Worm (Caenorhabditis elegans) whole organism, mixed stage, embryonic: ENCODE measurements around the gene exc-13.

Experiments
- bed-3 ChIP-seq: fragments of 200-800 bp; sonication (Bioruptor generic); optimal IDR thresholded peaks from 3 replicates; lab custom pipeline; 2018; ENCODE audit warnings: mild to moderate bottlenecking, missing genetic modification characterization, moderate library complexity, missing compliant biosample characterization
- blmp-1 ChIP-seq: fragments of 150-350 bp; optimal IDR thresholded peaks from 2 replicates; lab custom pipeline; 2014; ENCODE audit warnings: missing biosample characterization, missing genetic modification characterization
- ceh-39 ChIP-seq: fragments of 150-350 bp; optimal IDR thresholded peaks from 2 replicates; lab custom pipeline; 2014; ENCODE audit warnings: missing biosample characterization, missing genetic modification characterization
- ceh-43 ChIP-seq: fragments of 200-800 bp; sonication (Bioruptor generic); optimal IDR thresholded peaks from 2 replicates; lab custom pipeline; 2018; ENCODE audit warnings: mild to moderate bottlenecking, missing genetic modification characterization, moderate library complexity, missing compliant biosample characterization
- ces-1 ChIP-seq: fragments of 150-350 bp; optimal IDR thresholded peaks from 2 replicates; lab custom pipeline; 2014; ENCODE audit warnings: missing biosample characterization, missing genetic modification reagents, missing genetic modification characterization
- cnd-1 ChIP-seq: fragments of 200-800 bp; sonication (Bioruptor generic); optimal IDR thresholded peaks from 2 replicates; lab custom pipeline; 2018; ENCODE audit warnings: mild to moderate bottlenecking, missing genetic modification characterization, missing compliant biosample characterization
- elt-1 ChIP-seq: sonication (generic microtip); optimal IDR thresholded peaks from 2 replicates; lab custom pipeline; 2017; ENCODE audit warnings: missing genetic modification characterization, mild to moderate bottlenecking, missing compliant biosample characterization, antibody characterized with exemption, moderate library complexity, borderline replicate concordance; ENCODE audit not compliant: insufficient read depth
- flh-1 ChIP-seq: fragments of 200-800 bp; sonication (Bioruptor generic); optimal IDR thresholded peaks from 2 replicates; lab custom pipeline; 2018; ENCODE audit warnings: mild to moderate bottlenecking, missing genetic modification characterization, moderate library complexity, missing compliant biosample characterization
- hlh-1 ChIP-seq: fragments of 150-350 bp; optimal IDR thresholded peaks from 2 replicates; lab custom pipeline; 2014; ENCODE audit warnings: missing biosample characterization, missing genetic modification reagents, missing genetic modification characterization
- lsy-2 ChIP-seq: fragments of 150-350 bp; optimal IDR thresholded peaks from 2 replicates; lab custom pipeline; 2014; ENCODE audit warnings: missing biosample characterization, missing genetic modification characterization
- mep-1 ChIP-seq: fragments of 150-350 bp; optimal IDR thresholded peaks from 2 replicates; lab custom pipeline; 2017; ENCODE audit warnings: missing biosample characterization, missing genetic modification reagents, missing genetic modification characterization, inconsistent platforms
- nhr-12 ChIP-seq: fragments of 150-350 bp; optimal IDR thresholded peaks from 2 replicates; lab custom pipeline; 2014; ENCODE audit warnings: missing biosample characterization, missing genetic modification characterization
- nhr-2 ChIP-seq: fragments of 150-350 bp; optimal IDR thresholded peaks from 2 replicates; lab custom pipeline; 2014; ENCODE audit warnings: missing biosample characterization, missing genetic modification characterization
- nhr-237 ChIP-seq: fragments of 150-350 bp; optimal IDR thresholded peaks from 2 replicates; lab custom pipeline; 2014; ENCODE audit warnings: missing biosample characterization, missing genetic modification characterization
- nhr-28 ChIP-seq: fragments of 150-350 bp; optimal IDR thresholded peaks from 2 replicates; lab custom pipeline; 2014; ENCODE audit warnings: missing biosample characterization, missing genetic modification characterization
- nhr-76 ChIP-seq: sonication (generic microtip); optimal IDR thresholded peaks from 2 replicates; lab custom pipeline; 2017; ENCODE audit warnings: missing biosample characterization, missing genetic modification characterization
- sem-2 ChIP-seq: fragments of 200-800 bp; sonication (Bioruptor generic); optimal IDR thresholded peaks from 2 replicates; lab custom pipeline; 2018; ENCODE audit warnings: mild to moderate bottlenecking, missing genetic modification characterization, missing compliant biosample characterization
- snpc-4 ChIP-seq: fragments of 150-350 bp; optimal IDR thresholded peaks from 2 replicates; lab custom pipeline; 2014; ENCODE audit warnings: missing biosample characterization, missing genetic modification characterization
- sptf-1 ChIP-seq: sonication (generic microtip); optimal IDR thresholded peaks from 2 replicates; lab custom pipeline; 2017; ENCODE audit warnings: mild to moderate bottlenecking, missing genetic modification characterization, moderate library complexity, missing compliant biosample characterization
- tbx-8 ChIP-seq: fragments of 200-800 bp; sonication (Bioruptor generic); optimal IDR thresholded peaks from 2 replicates; lab custom pipeline; 2018; ENCODE audit warnings: mild to moderate bottlenecking, missing genetic modification characterization, moderate library complexity, missing compliant biosample characterization
- unc-120 ChIP-seq: sonication (generic microtip); optimal IDR thresholded peaks from 2 replicates; lab custom pipeline; 2017; ENCODE audit warnings: missing genetic modification characterization, missing compliant biosample characterization; ENCODE audit not compliant: poor library complexity, severe bottlenecking
- unc-39 ChIP-seq: fragments of 150-350 bp; optimal IDR thresholded peaks from 2 replicates; lab custom pipeline; 2014; ENCODE audit warnings: missing biosample characterization, missing genetic modification characterization
- unc-62 ChIP-seq: fragments of 150-350 bp; optimal IDR thresholded peaks from 2 replicates; lab custom pipeline; 2014; ENCODE audit warnings: missing biosample characterization, missing genetic modification reagents, missing genetic modification characterization
- zip-8 ChIP-seq: fragments of 150-350 bp; optimal IDR thresholded peaks from 2 replicates; lab custom pipeline; 2014; ENCODE audit warnings: missing biosample characterization, missing genetic modification characterization
- ztf-11 ChIP-seq: fragments of 150-350 bp; optimal IDR thresholded peaks from 2 replicates; lab custom pipeline; 2014; ENCODE audit warnings: missing biosample characterization, missing genetic modification characterization

exc-13 gene

DNA sequence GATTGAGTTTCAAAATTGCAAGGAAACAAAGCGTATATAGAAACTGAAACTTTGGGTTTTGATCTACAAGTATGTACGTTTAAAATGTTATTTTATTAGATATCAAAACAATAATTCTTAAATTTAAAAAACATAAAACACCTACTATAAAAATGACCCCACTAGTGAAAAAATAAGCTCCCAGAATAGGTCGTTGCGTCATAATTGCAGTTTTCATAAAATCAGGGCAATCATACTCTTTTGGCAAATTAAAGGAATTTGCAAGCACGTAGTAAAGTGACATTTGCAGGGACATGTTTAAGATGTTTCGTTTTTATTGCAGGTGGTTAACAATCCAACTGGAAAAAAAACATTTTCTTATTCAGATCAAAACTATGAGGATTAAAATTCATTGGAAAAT lies 43.5 kb downstream of the exc-13 start, which contains the start of gene srt-6:
Gene srt-6 (minus strand): TSS at position 295 of the 400 bp plus-strand sequence.
- TF ChIP-seq zip-8 (tag; lab: Kevin White, UChicago), result peak; percentile 91
- TF ChIP-seq nhr-12, result no peak

ce11 chrV:7409599-7409998 lies 44.5 kb downstream of the exc-13 start, which contains the start of gene R13D7.2:
Gene R13D7.2 (plus strand): TSS chrV:7409899.
- no peak for TF ChIP-seq nhr-237 (tag; lab: Kevin White, UChicago)
- TF ChIP-seq, all 35 proteins: peak for 0

ce11 chrV:7411695-7412094 lies 46.6 kb downstream of the exc-13 start, which contains the start of gene str-41:
Gene str-41 (plus strand): TSS chrV:7411995.
- TF ChIP-seq ztf-11 (tag; lab: Kevin White, UChicago) (no peak), unc-120 (tag; lab: Kevin White, UChicago) (no peak), blmp-1 (tag; lab: Kevin White, UChicago) (no peak), hlh-1 (no peak), sptf-1 (no peak), lsy-2 (tag; lab: Kevin White, UChicago) (no peak), elt-1 (tag; lab: Kevin White, UChicago) (no peak), unc-39 (tag; lab: Kevin White, UChicago) (no peak), bed-3 (GFP tag; lab: Kevin White, UChicago) (no peak), nhr-2 (no peak), ceh-39 (tag; lab: Kevin White, UChicago) (no peak), nhr-12 (no peak), unc-62 (no peak)

DNA sequence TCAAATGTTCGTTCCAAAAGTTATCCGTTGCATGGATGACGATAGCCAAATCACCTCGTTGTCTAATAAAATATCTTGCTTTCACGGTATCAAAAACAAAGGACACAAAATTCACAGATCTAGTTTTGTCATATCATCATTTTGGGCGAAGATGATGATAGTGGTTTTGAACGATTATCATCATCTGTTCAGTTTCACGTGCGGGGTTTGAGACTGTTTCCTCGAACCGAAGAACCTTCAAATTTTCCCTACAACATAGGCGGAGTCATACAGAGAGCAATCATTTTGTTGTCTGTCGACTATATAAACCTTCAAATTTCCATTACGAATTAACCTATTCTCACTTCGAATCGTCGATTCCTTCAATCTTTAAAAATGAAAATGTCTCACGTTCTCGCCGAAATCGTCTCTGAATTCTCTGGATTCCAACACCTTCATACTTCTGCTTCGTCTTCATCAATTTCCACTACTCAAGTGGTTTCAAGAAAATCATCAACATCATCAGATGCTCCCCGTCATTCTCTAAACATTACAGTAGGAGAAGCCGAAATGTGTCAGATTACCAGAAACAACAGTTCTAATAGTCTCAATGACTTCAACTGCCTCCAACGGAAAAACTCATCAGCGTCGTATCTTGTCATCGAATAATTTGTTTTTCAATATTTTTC lies 48.2 kb downstream of the exc-13 start, which contains the start of gene F18E3.11:
Gene F18E3.11 (plus strand): TSS at position 376 of the 668 bp plus-strand sequence.
- TF ChIP-seq cnd-1 (tag; lab: Kevin White, UChicago), result no peak
- no peak for TF ChIP-seq ceh-39 (tag; lab: Kevin White, UChicago)
- TF ChIP-seq snpc-4 (tag; lab: Kevin White, UChicago), result no peak
- no peak for TF ChIP-seq mep-1 (tag; lab: Kevin White, UChicago)
- no peak for TF ChIP-seq nhr-237 (tag; lab: Kevin White, UChicago)
- TF ChIP-seq flh-1 (GFP tag; lab: Kevin White, UChicago), result no peak
- no peak for TF ChIP-seq lsy-2 (tag; lab: Kevin White, UChicago)
- TF ChIP-seq nhr-12, result no peak
- TF ChIP-seq tbx-8 (GFP tag; lab: Kevin White, UChicago), result no peak
- no peak for TF ChIP-seq ces-1 (GFP tag; lab: Kevin White, UChicago)
- TF ChIP-seq nhr-28, result no peak
- TF ChIP-seq ztf-11 (tag; lab: Kevin White, UChicago), result no peak
- TF ChIP-seq sem-2 (GFP tag; lab: Kevin White, UChicago), result no peak

DNA sequence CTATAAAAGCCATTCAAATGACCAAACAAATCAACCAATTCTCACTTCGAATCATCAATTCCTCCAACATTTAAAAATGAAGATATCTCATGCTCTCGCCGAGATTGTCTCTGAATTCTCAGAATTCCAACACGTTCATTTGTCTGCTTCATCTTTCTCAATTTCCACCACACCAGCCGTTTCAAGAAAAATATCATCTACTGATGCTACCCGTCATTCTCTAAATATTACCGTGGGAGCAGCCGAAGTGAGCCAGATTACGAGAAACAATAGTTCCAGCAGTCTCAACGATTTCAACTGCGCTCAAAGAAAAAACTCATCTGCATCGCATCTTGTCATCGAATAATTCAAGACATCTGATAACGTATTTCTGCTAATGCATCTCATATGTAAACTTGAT lies 49.9 kb downstream of the exc-13 start, which contains the start of gene F18E3.12:
Gene F18E3.12 (plus strand): TSS at position 77 of the 400 bp plus-strand sequence.
- TF ChIP-seq nhr-2 (no peak), flh-1 (GFP tag; lab: Kevin White, UChicago) (no peak), unc-39 (tag; lab: Kevin White, UChicago) (no peak), nhr-76 (no peak), snpc-4 (tag; lab: Kevin White, UChicago) (no peak), ceh-43 (no peak)
- TF ChIP-seq, all 35 proteins: peak for 0
